Fruit fly (Drosophila melanogaster) whole organism, larva: ENCODE data around the gene CG15731.

Experiments used
- noc ChIP-seq: fragments of 200-800 bp; sonication (Bioruptor generic); optimal IDR thresholded peaks from 3 replicates; lab custom pipeline; 2019; ENCODE audit warnings: missing biosample characterization, mild to moderate bottlenecking, missing genetic modification characterization, moderate library complexity

The CG15731 gene

DNA sequence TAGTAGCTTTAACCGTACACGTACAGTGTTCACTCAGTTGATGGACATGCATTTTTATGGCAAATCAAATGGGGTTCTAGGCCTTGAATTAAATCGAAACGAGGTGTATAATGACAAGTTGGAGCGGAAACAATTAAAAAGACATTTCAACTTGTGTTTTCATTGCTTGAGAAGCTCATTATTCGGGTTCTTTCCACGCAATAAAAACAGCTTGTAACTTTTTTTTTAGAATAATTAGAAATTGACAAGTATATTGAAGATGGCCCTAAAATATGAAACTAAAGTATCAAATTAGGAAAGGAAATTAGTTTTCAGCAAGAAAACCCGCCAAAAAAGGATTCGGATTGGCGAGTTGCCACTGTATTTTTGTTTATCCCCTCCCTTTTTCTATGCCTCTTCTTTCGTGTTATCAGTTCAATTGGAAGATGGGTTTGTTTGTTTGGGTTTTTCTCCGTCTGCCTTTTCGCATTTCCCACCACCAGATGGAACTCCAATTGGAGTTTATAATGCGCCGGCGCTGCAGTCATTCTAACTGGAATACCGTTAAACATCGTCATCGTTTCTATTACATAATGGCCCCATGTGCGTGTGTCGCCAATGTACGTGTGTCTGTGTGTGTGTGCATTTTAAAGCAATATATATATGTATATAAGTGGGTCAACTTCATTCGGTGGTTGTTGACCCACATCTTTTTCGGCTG lies 9.1 kb upstream of the CG15731 start:
- peak; percentile 35 for TF ChIP-seq noc (tag; lab: Kevin White, UChicago)

DNA sequence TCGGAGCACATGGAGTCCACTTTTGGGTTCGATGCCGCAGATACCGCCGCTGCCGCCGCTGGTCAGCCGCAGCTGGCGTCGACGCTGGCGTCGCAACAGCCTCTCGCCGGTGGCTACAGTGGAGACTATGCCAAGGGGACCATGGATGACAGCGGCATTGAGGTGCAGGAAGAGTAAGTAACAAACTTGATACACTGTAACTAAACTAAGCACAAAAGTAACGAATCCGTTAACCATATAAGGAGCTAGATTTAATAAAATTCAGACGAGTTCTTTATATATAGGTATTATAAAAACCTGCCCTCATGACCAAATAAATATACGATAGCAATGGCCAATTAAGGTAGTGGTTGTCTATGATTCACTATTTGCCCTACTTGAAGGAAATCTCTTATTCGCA lies 7.8 kb upstream of the CG15731 start:
- no peak for TF ChIP-seq noc (tag; lab: Kevin White, UChicago)

DNA sequence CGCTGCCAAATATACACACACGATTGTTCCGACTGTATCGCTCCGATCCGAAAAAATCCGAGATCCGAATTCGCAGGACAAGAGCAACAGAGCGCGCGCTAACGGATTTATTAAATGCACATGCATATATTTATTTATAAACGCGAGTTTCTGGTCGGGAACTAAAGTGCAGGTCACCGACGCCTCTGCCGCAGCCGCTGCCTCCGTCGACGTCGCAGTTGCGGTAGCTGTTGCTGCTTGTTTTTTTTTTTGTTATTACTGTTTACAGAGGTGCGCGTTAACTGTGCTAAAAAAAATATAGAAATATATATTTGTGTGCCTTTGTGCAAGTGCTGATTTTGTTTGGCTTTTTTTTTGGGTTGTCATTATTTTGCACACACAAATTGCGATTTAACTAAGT lies 6.0 kb upstream of the CG15731 start:
- no peak for TF ChIP-seq noc (tag; lab: Kevin White, UChicago)

DNA sequence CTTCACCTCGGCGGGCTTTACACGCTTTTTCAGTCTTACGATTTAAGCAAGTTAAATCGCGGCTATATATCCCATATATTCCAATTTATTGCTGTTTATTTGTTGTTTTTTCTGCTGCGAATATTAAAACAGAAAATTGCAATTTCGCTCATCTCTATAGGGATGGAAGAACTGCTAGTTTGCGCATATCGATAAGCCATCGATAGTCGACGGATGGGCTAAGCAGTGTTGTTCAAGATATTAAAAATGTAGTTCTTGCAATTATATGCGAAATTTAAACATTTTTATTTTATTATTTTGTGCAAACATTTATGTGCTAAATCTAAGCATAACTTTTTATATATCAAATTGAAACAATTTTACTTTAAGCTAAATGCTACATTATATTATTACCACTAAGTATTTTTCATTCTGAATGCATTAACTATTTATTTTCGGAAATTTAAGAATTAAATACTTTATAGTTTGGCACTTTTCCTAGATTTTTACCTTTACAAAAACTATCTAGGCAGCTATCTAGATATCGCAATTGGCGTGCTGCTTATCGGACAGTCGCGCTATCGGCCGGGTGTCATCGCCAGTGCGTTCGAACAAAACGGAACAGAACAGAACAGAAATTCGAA lies 5.5 kb upstream of the CG15731 start, which contains the start of the genes Rab40 and CG42258:
Rab40 (minus strand) TSS at position 177 of the 623 bp plus-strand sequence.
CG42258 (plus strand) TSS at position 593 of the 623 bp plus-strand sequence.
- peak; percentile 35 for TF ChIP-seq noc (tag; lab: Kevin White, UChicago)

DNA sequence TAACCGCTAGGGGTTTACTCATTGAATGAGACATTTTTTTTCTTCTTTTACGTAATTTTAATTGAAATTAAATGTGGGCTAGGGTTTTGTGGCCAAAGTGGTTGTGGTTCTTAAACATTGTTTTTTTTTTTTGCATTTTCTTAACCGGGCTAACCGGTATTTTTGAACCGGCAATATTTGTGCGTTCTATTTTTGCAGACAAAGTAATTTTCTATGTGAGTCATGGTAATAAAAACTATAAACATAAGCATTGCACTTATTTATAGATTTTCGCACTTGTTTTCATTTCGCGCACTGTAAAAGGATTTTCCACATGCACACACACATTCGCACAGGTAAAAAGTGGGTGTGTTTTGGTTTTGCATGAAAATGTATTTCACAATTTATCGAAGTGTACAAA lies 4.7 kb upstream of the CG15731 start:
- TF ChIP-seq noc (tag; lab: Kevin White, UChicago), result no peak

DNA sequence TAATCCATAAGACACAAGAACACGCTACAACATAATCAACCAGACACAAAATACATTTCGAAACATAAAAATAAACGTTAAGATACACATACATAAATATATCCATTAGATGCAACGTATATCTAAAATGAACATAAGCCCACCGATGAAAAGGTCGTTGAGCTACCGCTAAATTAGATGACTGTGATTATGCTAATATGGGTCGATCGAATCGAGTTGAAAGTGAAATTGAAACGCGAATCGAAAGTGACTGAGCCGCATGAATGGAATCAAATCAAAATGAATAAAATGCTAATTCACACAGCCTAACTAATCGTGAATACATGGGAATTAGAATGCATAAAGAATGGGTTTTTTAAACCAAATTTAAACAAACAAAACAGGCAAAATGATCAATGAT lies 1.7 kb downstream of the CG15731 start:
- no peak for TF ChIP-seq noc (tag; lab: Kevin White, UChicago)

DNA sequence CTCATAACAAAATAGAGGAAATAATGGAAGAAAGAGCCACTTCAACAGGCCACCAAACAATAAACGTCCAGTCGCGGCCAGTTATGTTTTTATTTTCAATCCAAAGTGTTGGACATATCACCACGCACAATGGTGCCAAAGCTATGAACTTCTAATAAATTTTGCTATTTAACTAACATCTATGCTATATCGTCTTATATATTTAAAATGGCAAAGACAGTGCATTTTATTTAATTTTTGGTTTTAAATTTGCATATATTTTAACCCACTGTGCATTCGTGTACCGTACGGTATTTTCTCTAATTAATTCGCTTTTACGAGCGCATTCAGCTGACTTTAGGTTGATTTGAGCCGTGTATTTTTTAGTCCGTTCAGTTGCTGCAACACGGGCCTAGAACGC lies 3.2 kb downstream of the CG15731 start, which contains the start of gene CG15927:
CG15927 (plus strand) TSS at position 372 of the 400 bp plus-strand sequence.
- TF ChIP-seq noc (tag; lab: Kevin White, UChicago), result no peak

DNA sequence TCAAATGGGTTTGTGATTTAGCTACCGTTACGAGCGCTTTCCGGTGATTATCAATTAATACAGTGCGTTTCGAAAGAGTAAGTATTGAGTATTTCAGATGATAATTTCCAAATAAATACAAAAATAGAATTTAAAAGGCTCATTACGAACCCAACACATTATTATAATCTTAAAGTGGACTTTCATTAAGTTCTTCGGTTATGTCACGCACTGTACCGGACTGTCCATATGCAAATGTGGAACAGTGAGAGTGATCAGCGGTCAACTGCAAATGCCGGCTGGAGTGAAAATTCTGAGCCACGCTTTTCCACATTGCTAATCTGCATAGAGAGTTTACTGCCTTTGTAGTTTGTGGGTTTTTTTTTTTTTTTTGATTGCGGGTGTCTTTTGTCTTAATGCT lies 3.9 kb downstream of the CG15731 start:
- no peak for TF ChIP-seq noc (tag; lab: Kevin White, UChicago)

DNA sequence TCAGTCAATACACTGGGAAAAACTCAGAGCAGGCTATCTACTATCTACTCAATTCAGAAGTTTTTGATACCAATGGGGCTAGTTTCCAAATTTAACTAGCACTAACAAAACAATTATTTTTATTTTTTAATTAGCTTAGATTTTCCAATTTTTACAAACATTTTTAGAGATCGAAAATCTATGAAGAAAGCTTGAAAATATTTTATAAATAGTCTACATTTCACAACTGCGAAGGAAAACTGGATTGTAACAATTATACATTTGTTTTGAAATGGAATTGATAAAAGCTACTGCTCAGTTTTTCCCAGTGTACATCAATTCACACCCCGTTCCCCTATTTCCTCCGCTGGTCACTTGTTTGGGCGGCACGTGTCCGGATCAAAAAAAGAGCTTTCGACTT lies 9.7 kb downstream of the CG15731 start:
- peak; percentile 28 for TF ChIP-seq noc (tag; lab: Kevin White, UChicago)

DNA sequence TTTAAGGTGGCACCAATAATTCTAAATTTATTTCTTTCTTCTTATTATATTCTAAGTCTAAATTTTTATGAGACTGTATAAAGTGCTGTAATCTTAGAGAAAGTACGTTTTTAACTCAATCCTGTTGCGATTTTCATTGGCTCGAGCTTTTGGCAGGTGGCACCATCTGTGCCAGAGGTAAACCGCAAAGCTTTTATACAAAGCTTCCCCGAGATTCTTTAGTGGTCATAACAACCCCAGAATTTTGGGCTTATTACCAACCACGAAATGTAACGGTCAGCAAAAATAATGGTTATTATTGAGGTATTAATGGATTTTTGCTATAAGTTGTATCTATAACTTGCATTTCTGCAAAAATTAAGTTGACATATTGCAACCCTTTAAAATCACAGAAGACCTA lies 20.5 kb downstream of the CG15731 start:
- no peak for TF ChIP-seq noc (tag; lab: Kevin White, UChicago)

DNA sequence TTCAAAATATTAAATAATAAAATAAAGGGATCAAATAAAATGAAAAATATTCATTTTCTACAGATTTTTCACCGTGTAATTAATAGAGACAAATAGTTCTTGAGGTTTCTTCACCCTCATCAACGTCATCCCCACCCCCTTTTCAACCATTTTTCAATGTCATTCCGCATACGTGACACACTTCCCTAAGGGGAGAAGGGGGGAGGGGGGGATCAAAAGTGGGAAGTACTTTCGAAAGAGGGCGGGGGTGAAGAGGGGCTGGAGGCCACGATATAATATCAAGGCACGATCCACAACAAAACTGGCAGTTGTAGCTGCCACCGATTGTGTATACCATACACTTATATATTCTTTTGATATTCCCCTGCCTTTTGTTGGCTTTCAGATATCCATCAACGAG lies 23.0 kb downstream of the CG15731 start:
- no peak for TF ChIP-seq noc (tag; lab: Kevin White, UChicago)

DNA sequence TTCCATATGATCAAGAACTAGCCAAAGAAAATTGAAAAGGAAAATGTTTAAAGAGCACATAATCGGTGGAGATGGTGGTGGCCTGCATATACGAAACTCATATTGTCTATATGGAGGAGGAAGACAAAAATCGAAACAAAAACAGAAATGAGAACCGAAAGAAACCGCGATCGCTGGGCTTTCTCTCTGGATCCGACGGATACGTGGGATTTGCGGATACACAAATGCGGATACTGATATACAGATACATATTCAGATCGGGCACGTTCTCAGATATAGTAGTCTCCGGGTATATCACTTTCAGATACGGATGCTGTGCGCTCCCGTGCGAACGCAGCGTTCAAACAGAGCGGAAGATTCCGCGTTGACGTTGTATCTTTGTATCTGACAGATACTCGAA lies 25.6 kb downstream of the CG15731 start, which contains the start of gene Pkcdelta:
Pkcdelta (plus strand) TSS at position 301 of the 400 bp plus-strand sequence.
- no peak for TF ChIP-seq noc (tag; lab: Kevin White, UChicago)

DNA sequence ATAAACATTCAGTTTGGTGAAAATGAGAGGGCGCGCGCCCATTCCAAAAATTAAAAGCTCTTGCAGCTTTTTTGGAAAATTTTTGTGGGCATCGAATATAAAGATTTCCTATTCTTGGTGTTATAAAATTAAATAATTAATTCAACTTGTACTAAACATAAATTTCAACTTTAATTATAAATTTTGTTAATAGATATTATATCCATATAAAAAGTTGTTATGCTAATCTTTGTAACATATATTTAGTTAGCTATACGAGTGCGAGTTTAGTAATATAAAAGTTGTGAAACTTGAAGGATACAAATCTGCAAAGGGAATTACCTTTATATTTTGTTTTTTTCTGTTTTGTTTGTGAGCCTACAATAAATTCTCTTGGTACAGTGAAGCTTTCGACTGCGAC lies 26.1 kb downstream of the CG15731 start:
- no peak for TF ChIP-seq noc (tag; lab: Kevin White, UChicago)

DNA sequence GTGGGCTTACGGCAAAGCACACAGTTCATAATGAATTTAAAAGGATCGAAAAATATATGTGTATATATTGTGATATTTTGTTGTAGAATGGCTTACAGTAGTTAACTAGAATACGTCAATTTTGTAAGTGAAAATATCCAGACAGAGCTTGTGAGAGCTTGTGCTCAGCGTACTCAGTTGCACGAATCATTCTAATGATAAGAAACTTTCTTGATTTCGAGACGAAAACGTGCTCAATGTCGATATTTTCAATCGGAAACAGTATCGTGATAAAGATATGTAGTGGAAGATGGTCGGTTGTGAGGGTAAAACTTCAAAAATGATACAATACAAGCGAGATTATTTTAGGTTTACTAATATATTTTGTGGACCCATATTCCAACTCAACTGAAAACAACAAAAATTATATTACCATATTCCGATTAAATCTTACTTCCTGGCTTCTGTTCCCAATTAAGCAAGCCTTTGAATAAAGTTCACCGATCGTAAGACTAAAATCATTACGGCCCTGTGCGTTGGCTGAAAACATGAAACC lies 49.1 kb downstream of the CG15731 start, which contains the start of the genes CG32651 and CG2574:
CG32651 (minus strand) TSS at position 101 of the 535 bp plus-strand sequence.
CG2574 (plus strand) TSS at position 485 of the 535 bp plus-strand sequence.
- no peak for TF ChIP-seq noc (tag; lab: Kevin White, UChicago)
